Worm (Caenorhabditis elegans): Measurements from ENCODE around the gene F46B6.10.

F46B6.10 gene

DNA sequence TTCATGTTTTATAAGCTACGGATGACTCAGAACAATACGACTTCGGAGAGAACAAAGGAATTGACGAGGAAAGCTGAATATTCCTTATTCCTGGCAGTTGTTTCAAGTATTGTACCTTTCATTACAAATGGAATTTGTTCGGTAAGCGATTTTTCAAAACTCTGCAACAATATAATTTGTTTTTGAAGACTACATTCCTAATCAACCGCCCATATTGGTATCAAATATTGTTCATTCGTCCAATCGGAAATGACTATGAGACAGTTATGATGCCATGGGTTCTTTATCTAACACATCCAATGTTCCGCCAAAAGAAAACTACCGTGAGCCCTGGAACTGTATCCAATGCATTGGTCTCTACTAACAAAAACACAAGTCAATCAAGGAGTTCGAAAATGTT, 10.4 kb upstream of the F46B6.10 start:
- TF ChIP-seq dmd-8 (GFP tag; IDR thresholded peaks at IDR 0.05) (no peak), aha-1 (tag) (peak; percentile 93), Y48G9A.11 (GFP tag; IDR thresholded peaks at IDR 0.05) (no peak), unc-62 (GFP tag; optimal IDR thresholded peaks at IDR 0.05 in 1 of 2) (no peak), unc-62 (tag; optimal IDR thresholded peaks at IDR 0.05) (no peak)

ce11 chrV:9811154-9811553, 9.3 kb upstream of the F46B6.10 start, which contains the start of gene sru-29:
Gene sru-29, plus strand, starts transcription at chrV:9811454.
- TF ChIP-seq hmg-1.1 (GFP tag; IDR thresholded peaks at IDR 0.05) (no peak), fkh-10 (GFP tag; optimal IDR thresholded peaks at IDR 0.05) (no peak), spr-1 (tag; optimal IDR thresholded peaks at IDR 0.05) (no peak), daf-16 (GFP tag; optimal IDR thresholded peaks at IDR 0.05) (no peak), daf-16 (tag; optimal IDR thresholded peaks at IDR 0.05) (no peak), egl-43 (GFP tag; IDR thresholded peaks at IDR 0.05) (no peak), skn-1 (tag; optimal IDR thresholded peaks at IDR 0.05) (no peak), fos-1 (tag; optimal IDR thresholded peaks at IDR 0.05) (no peak), tag-97 (GFP tag; IDR thresholded peaks at IDR 0.05) (no peak), nhr-25 (tag; optimal IDR thresholded peaks at IDR 0.05; ENCODE audit: borderline replicate concordance, insufficient read depth) (no peak)

DNA sequence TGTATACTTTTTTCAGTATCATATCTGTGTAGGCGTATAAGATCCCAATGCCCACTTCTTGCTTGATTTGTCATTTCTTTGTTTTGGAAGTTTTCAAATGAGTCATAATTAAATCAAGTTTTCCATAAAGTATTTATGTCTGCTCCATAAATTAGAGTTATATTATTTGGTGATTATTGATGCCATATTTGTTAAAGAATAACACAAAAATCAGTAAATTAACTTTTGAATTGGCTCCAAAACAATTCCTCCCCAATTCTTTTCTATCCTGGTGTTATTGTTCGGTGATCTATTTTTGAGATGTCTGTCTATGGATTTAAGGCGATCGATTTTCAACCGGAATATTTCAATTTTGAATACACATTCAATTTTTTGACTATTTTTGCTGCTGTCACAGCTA, 3.3 kb upstream of the F46B6.10 start, which contains the start of gene sru-37:
sru-37 (plus strand) TSS at position 301 of the 400 bp plus-strand sequence.
- TF ChIP-seq ceh-20 (GFP tag; IDR thresholded peaks at IDR 0.05) (no peak), unc-39 (tag; optimal IDR thresholded peaks at IDR 0.05) (no peak), spr-3 (GFP tag; optimal IDR thresholded peaks at IDR 0.05) (no peak), pha-4 (GFP tag; IDR thresholded peaks at IDR 0.05) (no peak), pha-4 (tag; optimal IDR thresholded peaks at IDR 0.05) (no peak), Y48G9A.11 (GFP tag; IDR thresholded peaks at IDR 0.05) (no peak), ztf-11 (tag; optimal IDR thresholded peaks at IDR 0.05) (no peak), set-16 (GFP tag; IDR thresholded peaks at IDR 0.05) (no peak), T20F7.1 (GFP tag; optimal IDR thresholded peaks at IDR 0.05) (no peak), D1046.2 (GFP tag; IDR thresholded peaks at IDR 0.05) (no peak), dmd-6 (GFP tag; IDR thresholded peaks at IDR 0.05) (no peak), lin-13 (GFP tag; optimal IDR thresholded peaks at IDR 0.05) (no peak), nhr-48 (tag; optimal IDR thresholded peaks at IDR 0.05) (no peak), daf-12 (tag; optimal IDR thresholded peaks at IDR 0.05) (no peak), mep-1 (tag; optimal IDR thresholded peaks at IDR 0.05) (no peak), vab-7 (GFP tag; IDR thresholded peaks at IDR 0.05) (no peak)

ce11 chrV:9803176-9803575, 1.3 kb upstream of the F46B6.10 start, which contains the start of gene sru-39:
Gene sru-39, plus strand, starts transcription at chrV:9803476.
- TF ChIP-seq daf-8 (GFP tag; IDR thresholded peaks at IDR 0.05): no peak
- no peak for TF ChIP-seq dpl-1 (GFP tag; optimal IDR thresholded peaks at IDR 0.05)
- TF ChIP-seq snpc-1.2 (GFP tag; IDR thresholded peaks at IDR 0.05): no peak
- no peak for TF ChIP-seq egl-43 (GFP tag; IDR thresholded peaks at IDR 0.05)
- TF ChIP-seq unc-130 (GFP tag; optimal IDR thresholded peaks at IDR 0.05): no peak
- TF ChIP-seq hmg-1.1 (GFP tag; IDR thresholded peaks at IDR 0.05): no peak
- TF ChIP-seq saeg-2 (GFP tag; IDR thresholded peaks at IDR 0.05): no peak
- no peak for TF ChIP-seq T20F7.1 (GFP tag; optimal IDR thresholded peaks at IDR 0.05)
- no peak for TF ChIP-seq sdz-12 (GFP tag; optimal IDR thresholded peaks at IDR 0.05)
- TF ChIP-seq tra-1 (GFP tag; IDR thresholded peaks at IDR 0.05): no peak
- no peak for TF ChIP-seq ama-1 (optimal IDR thresholded peaks at IDR 0.05)
